Worm (Caenorhabditis elegans) whole organism, L2 larva: ENCODE results near the gene znf-474.

Experiments used
- C34F6.9 ChIP-seq: fragments of 150-350 bp; optimal IDR thresholded peaks from 2 replicates; lab custom pipeline; 2014; ENCODE audit warnings: missing biosample characterization, missing genetic modification characterization
- F13H6.1 ChIP-seq: sonication (generic microtip); optimal IDR thresholded peaks from 2 replicates; lab custom pipeline; 2016; ENCODE audit warnings: missing genetic modification characterization, missing compliant biosample characterization
- R02D3.7 ChIP-seq: fragments of 150-350 bp; optimal IDR thresholded peaks from 2 replicates; lab custom pipeline; 2014; ENCODE audit warnings: missing biosample characterization, missing genetic modification characterization
- Y55F3AM.14 ChIP-seq: fragments of 200-800 bp; sonication (Bioruptor generic); optimal IDR thresholded peaks from 2 replicates; lab custom pipeline; 2018; ENCODE audit warnings: mild to moderate bottlenecking, missing genetic modification characterization, missing compliant biosample characterization
- ZK546.5 ChIP-seq: sonication (generic microtip); optimal IDR thresholded peaks from 2 replicates; lab custom pipeline; 2017; ENCODE audit warnings: missing biosample characterization, missing genetic modification characterization
- alr-1 ChIP-seq: fragments of 150-350 bp; optimal IDR thresholded peaks from 2 replicates; lab custom pipeline; 2014; ENCODE audit warnings: missing biosample characterization, missing genetic modification characterization
- aly-2 ChIP-seq: fragments of 150-350 bp; optimal IDR thresholded peaks from 2 replicates; lab custom pipeline; 2014; ENCODE audit warnings: missing biosample characterization, missing genetic modification characterization
- ama-1 ChIP-seq: fragments of 150-350 bp; optimal IDR thresholded peaks from 2 replicates; lab custom pipeline; 2018; ENCODE audit warnings: inconsistent platforms
- blmp-1 ChIP-seq: sonication (generic microtip); optimal IDR thresholded peaks from 2 replicates; lab custom pipeline; 2017; ENCODE audit warnings: missing genetic modification characterization, mild to moderate bottlenecking, missing compliant biosample characterization, antibody characterized with exemption, moderate library complexity; ENCODE audit not compliant: insufficient read depth
- ceh-16 ChIP-seq: fragments of 150-350 bp; optimal IDR thresholded peaks from 2 replicates; lab custom pipeline; 2014; ENCODE audit warnings: missing biosample characterization, missing genetic modification characterization
- ceh-82 ChIP-seq: fragments of 150-350 bp; optimal IDR thresholded peaks from 2 replicates; lab custom pipeline; 2014; ENCODE audit warnings: missing biosample characterization, missing genetic modification characterization
- crh-2 ChIP-seq: sonication (generic microtip); optimal IDR thresholded peaks from 2 replicates; lab custom pipeline; 2017; ENCODE audit warnings: missing biosample characterization, missing genetic modification characterization
- dmd-4 ChIP-seq: sonication (generic microtip); optimal IDR thresholded peaks from 2 replicates; lab custom pipeline; 2017; ENCODE audit warnings: missing biosample characterization, missing genetic modification characterization
- elt-1 ChIP-seq: fragments of 150-350 bp; optimal IDR thresholded peaks from 2 replicates; lab custom pipeline; 2014; ENCODE audit warnings: missing biosample characterization, missing genetic modification characterization
- elt-3 ChIP-seq: sonication (generic microtip); optimal IDR thresholded peaks from 2 replicates; lab custom pipeline; 2017; ENCODE audit warnings: missing biosample characterization, missing genetic modification characterization
- fos-1 ChIP-seq: fragments of 150-350 bp; optimal IDR thresholded peaks from 2 replicates; lab custom pipeline; 2014; ENCODE audit warnings: missing biosample characterization, missing genetic modification characterization
- gmeb-1 ChIP-seq: fragments of 150-350 bp; optimal IDR thresholded peaks from 2 replicates; lab custom pipeline; 2014; ENCODE audit warnings: missing biosample characterization, missing genetic modification characterization
- lin-11 ChIP-seq: fragments of 150-350 bp; sonication (generic microtip); optimal IDR thresholded peaks from 2 replicates; lab custom pipeline; 2014; ENCODE audit warnings: missing biosample characterization, missing genetic modification characterization, inconsistent platforms, mixed read lengths
- lin-13 ChIP-seq: fragments of 150-350 bp; optimal IDR thresholded peaks from 2 replicates; lab custom pipeline; 2014; ENCODE audit warnings: missing biosample characterization, missing genetic modification reagents, missing genetic modification characterization
- lin-39 ChIP-seq: fragments of 150-350 bp; optimal IDR thresholded peaks from 2 replicates; lab custom pipeline; 2014; ENCODE audit warnings: missing biosample characterization, missing genetic modification reagents, missing genetic modification characterization
- mab-5 ChIP-seq: fragments of 150-350 bp; optimal IDR thresholded peaks from 2 replicates; lab custom pipeline; 2014; ENCODE audit warnings: missing biosample characterization, missing genetic modification characterization
- mbf-1 ChIP-seq: sonication (generic microtip); optimal IDR thresholded peaks from 2 replicates; lab custom pipeline; 2017; ENCODE audit warnings: missing biosample characterization, missing genetic modification characterization
- mdl-1 ChIP-seq, 2 experiments: fragments of 150-350 bp in 1 of 2; sonication (generic microtip) in 1 of 2; optimal IDR thresholded peaks; 2 replicates each; lab custom pipeline; 2017; ENCODE audit warnings: missing biosample characterization in 2 of 2, missing genetic modification characterization in 2 of 2
- nhr-10 ChIP-seq: sonication (generic microtip); optimal IDR thresholded peaks from 2 replicates; lab custom pipeline; 2017; ENCODE audit warnings: missing biosample characterization, missing genetic modification characterization
- nhr-11 ChIP-seq: fragments of 150-350 bp; optimal IDR thresholded peaks from 2 replicates; lab custom pipeline; 2014; ENCODE audit warnings: missing biosample characterization, missing genetic modification characterization
- nhr-12 ChIP-seq: fragments of 150-350 bp; optimal IDR thresholded peaks from 2 replicates; lab custom pipeline; 2014; ENCODE audit warnings: missing biosample characterization, missing genetic modification characterization
- nhr-129 ChIP-seq: fragments of 150-350 bp; optimal IDR thresholded peaks from 2 replicates; lab custom pipeline; 2014; ENCODE audit warnings: missing biosample characterization, missing genetic modification characterization
- nhr-21 ChIP-seq: fragments of 150-350 bp; optimal IDR thresholded peaks from 2 replicates; lab custom pipeline; 2014; ENCODE audit warnings: missing biosample characterization, missing genetic modification characterization
- nhr-23 ChIP-seq: fragments of 150-350 bp; optimal IDR thresholded peaks from 2 replicates; lab custom pipeline; 2014; ENCODE audit warnings: missing biosample characterization, missing genetic modification reagents, missing genetic modification characterization
- nhr-237 ChIP-seq: fragments of 150-350 bp; optimal IDR thresholded peaks from 2 replicates; lab custom pipeline; 2014; ENCODE audit warnings: missing biosample characterization, missing genetic modification characterization
- nhr-25 ChIP-seq: fragments of 150-350 bp; sonication (generic microtip); optimal IDR thresholded peaks from 3 replicates; lab custom pipeline; 2014; ENCODE audit warnings: missing biosample characterization, missing genetic modification characterization
- nhr-77 ChIP-seq: fragments of 150-350 bp; optimal IDR thresholded peaks from 2 replicates; lab custom pipeline; 2014; ENCODE audit warnings: missing biosample characterization, missing genetic modification characterization
- sem-4 ChIP-seq: fragments of 150-350 bp; optimal IDR thresholded peaks from 2 replicates; lab custom pipeline; 2014; ENCODE audit warnings: missing biosample characterization, missing genetic modification reagents, missing genetic modification characterization
- skn-1 ChIP-seq: sonication (generic microtip); optimal IDR thresholded peaks from 2 replicates; lab custom pipeline; 2017; ENCODE audit warnings: missing biosample characterization, missing genetic modification characterization
- sma-3 ChIP-seq: sonication (generic microtip); optimal IDR thresholded peaks from 2 replicates; lab custom pipeline; 2016; ENCODE audit warnings: missing genetic modification reagents, missing genetic modification characterization, missing compliant biosample characterization
- unc-39 ChIP-seq: fragments of 150-350 bp; optimal IDR thresholded peaks from 2 replicates; lab custom pipeline; 2014; ENCODE audit warnings: missing biosample characterization, missing genetic modification characterization
- unc-55 ChIP-seq: fragments of 150-350 bp; sonication (generic microtip); optimal IDR thresholded peaks from 3 replicates; lab custom pipeline; 2014; ENCODE audit warnings: missing biosample characterization, missing genetic modification reagents, missing genetic modification characterization
- unc-62 ChIP-seq: fragments of 150-350 bp; optimal IDR thresholded peaks from 2 replicates; lab custom pipeline; 2014; ENCODE audit warnings: missing biosample characterization, missing genetic modification reagents, missing genetic modification characterization
- zag-1 ChIP-seq: fragments of 150-350 bp; optimal IDR thresholded peaks from 2 replicates; lab custom pipeline; 2014; ENCODE audit warnings: missing biosample characterization, missing genetic modification characterization
- ztf-11 ChIP-seq: sonication (generic microtip); optimal IDR thresholded peaks from 2 replicates; lab custom pipeline; 2017; ENCODE audit warnings: missing biosample characterization, missing genetic modification characterization
- ztf-4 ChIP-seq: fragments of 150-350 bp; optimal IDR thresholded peaks from 2 replicates; lab custom pipeline; 2014; ENCODE audit warnings: missing biosample characterization, missing genetic modification characterization

Gene znf-474

ce11 chrX:12121285-12121684 lies 28.4 kb upstream of the znf-474 start, which contains the start of gene lgc-17:
Gene lgc-17 (plus strand): TSS chrX:12121585.
- TF ChIP-seq C34F6.9 (tag; lab: Kevin White, UChicago): no peak
- TF ChIP-seq aly-2 (tag; lab: Kevin White, UChicago): no peak
- TF ChIP-seq R02D3.7 (tag; lab: Kevin White, UChicago): no peak

- TF ChIP-seq zag-1 (tag; lab: Kevin White, UChicago) (no peak), nhr-10 (no peak), F13H6.1 (tag; lab: Kevin White, UChicago) (no peak), mab-5 (tag; lab: Kevin White, UChicago) (no peak), unc-55 (no peak), ZK546.5 (no peak), nhr-237 (tag; lab: Kevin White, UChicago) (no peak), mbf-1 (tag; lab: Kevin White, UChicago) (no peak), C34F6.9 (tag; lab: Kevin White, UChicago) (no peak), ceh-16 (tag; lab: Kevin White, UChicago) (no peak), elt-1 (no peak), sem-4 (no peak)
These were observed 26.6 kb upstream of the znf-474 start, which contains the start of gene T01H10.11 for ce11 chrX:12123152-12123551. Gene T01H10.11 (plus strand): TSS chrX:12123452.

ce11 chrX:12125308-12125707 lies 24.4 kb upstream of the znf-474 start, which contains the start of gene lgc-18:
Gene lgc-18 (plus strand): TSS chrX:12125608.
- no peak for TF ChIP-seq unc-62
- no peak for TF ChIP-seq ztf-11
- no peak for TF ChIP-seq skn-1
- no peak for TF ChIP-seq nhr-129 (tag; lab: Kevin White, UChicago)
- no peak for TF ChIP-seq ceh-16 (tag; lab: Kevin White, UChicago)
- no peak for TF ChIP-seq ztf-4 (tag; lab: Kevin White, UChicago)
- no peak for TF ChIP-seq F13H6.1 (tag; lab: Kevin White, UChicago)
- TF ChIP-seq nhr-11 (tag; lab: Kevin White, UChicago): no peak
- TF ChIP-seq alr-1 (tag; lab: Kevin White, UChicago): no peak
- TF ChIP-seq mdl-1 (tag; optimal IDR thresholded peaks at IDR 0.05; lab: Kevin White, UChicago): no peak
- TF ChIP-seq nhr-77 (tag; lab: Kevin White, UChicago): no peak
- TF ChIP-seq nhr-12 (tag; lab: Kevin White, UChicago): no peak

DNA sequence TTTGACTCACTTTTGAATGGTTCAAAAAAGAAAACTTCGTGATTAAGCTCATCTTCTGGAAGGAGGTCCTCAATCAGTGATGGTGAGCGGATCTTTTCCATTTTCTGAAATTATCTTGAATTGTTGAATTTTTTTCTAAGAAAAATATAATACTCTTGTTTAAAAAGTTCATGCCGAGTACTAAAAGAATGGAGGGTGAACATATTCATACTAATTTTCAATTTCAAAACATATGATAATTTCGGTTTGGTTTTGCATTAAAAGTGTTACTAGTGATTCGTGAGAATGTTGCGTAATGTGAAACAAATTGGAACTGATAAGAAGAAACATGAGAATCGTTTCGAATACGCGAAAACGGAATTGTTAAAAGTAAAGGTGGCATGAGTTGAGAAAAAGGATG lies 8.7 kb upstream of the znf-474 start, which contains the start of gene lyst-1:
lyst-1 (minus strand) TSS at position 101 of the 400 bp plus-strand sequence.
- TF ChIP-seq nhr-25: no peak
- TF ChIP-seq alr-1 (tag; lab: Kevin White, UChicago): no peak
- peak; percentile 14 for TF ChIP-seq fos-1 (tag; lab: Kevin White, UChicago)
- TF ChIP-seq nhr-11 (tag; lab: Kevin White, UChicago): no peak

ce11 chrX:12142569-12142968 lies 7.2 kb upstream of the znf-474 start, which contains the start of gene M153.3:
Gene M153.3 (plus strand): TSS chrX:12142869.
- TF ChIP-seq nhr-12 (tag; lab: Kevin White, UChicago): no peak
- TF ChIP-seq lin-11: no peak
- TF ChIP-seq elt-1: no peak
- no peak for TF ChIP-seq unc-62
- TF ChIP-seq nhr-25: no peak
- no peak for TF ChIP-seq unc-39 (tag; lab: Kevin White, UChicago)
- TF ChIP-seq C34F6.9 (tag; lab: Kevin White, UChicago): no peak
- TF ChIP-seq blmp-1: no peak
- no peak for TF ChIP-seq gmeb-1 (tag; lab: Kevin White, UChicago)
- TF ChIP-seq R02D3.7 (tag; lab: Kevin White, UChicago): no peak
- no peak for TF ChIP-seq nhr-21
- TF ChIP-seq skn-1: no peak
- TF ChIP-seq crh-2 (tag; lab: Kevin White, UChicago): no peak
- TF ChIP-seq lin-13: no peak
- no peak for TF ChIP-seq mab-5 (tag; lab: Kevin White, UChicago)

ce11 chrX:12143693-12144092 lies 6.0 kb upstream of the znf-474 start, which contains the start of gene M153.5:
Gene M153.5 (plus strand): TSS chrX:12143993.
- TF ChIP-seq lin-39 (tag; lab: Kevin White, UChicago) (no peak), C34F6.9 (tag; lab: Kevin White, UChicago) (no peak), elt-3 (tag; lab: Kevin White, UChicago) (no peak), nhr-237 (tag; lab: Kevin White, UChicago) (no peak), unc-39 (tag; lab: Kevin White, UChicago) (no peak), ama-1 (lab: Kevin White, UChicago) (no peak), F13H6.1 (tag; lab: Kevin White, UChicago) (no peak), nhr-23 (tag; lab: Kevin White, UChicago) (no peak), Y55F3AM.14 (GFP tag; lab: Kevin White, UChicago) (no peak), mab-5 (tag; lab: Kevin White, UChicago) (no peak), nhr-77 (tag; lab: Kevin White, UChicago) (no peak), ZK546.5 (no peak), sma-3 (GFP tag; lab: Kevin White, UChicago) (no peak), ztf-11 (no peak), dmd-4 (no peak), nhr-10 (no peak), ceh-82 (tag; lab: Kevin White, UChicago) (no peak)
